Worm (Caenorhabditis elegans) whole organism, midembryonic: Measurements from ENCODE around the gene npp-8.

ENCODE experiments used
- cog-1 ChIP-seq: sonication (generic microtip); optimal IDR thresholded peaks from 2 replicates; lab custom pipeline; 2016; ENCODE audit warnings: missing genetic modification characterization, missing compliant biosample characterization
- flt-1 ChIP-seq: fragments of 200-800 bp; sonication (Bioruptor generic); IDR thresholded peaks from 2 replicates; pipeline ENCODE4 v1.3.6; 2022; ENCODE audit warnings: missing genetic modification characterization, missing compliant biosample characterization
- ref-1 ChIP-seq: fragments of 200-800 bp; sonication (Bioruptor generic); conservative IDR thresholded peaks from 2 replicates; pipeline ENCODE4 v1.3.6; 2022; ENCODE audit warnings: missing genetic modification reagents, missing genetic modification characterization, missing compliant biosample characterization
- ztf-29 ChIP-seq: fragments of 200-800 bp; sonication (Bioruptor generic); IDR thresholded peaks from 2 replicates; pipeline ENCODE4 v1.3.6; 2022; ENCODE audit warnings: missing genetic modification reagents, missing genetic modification characterization, missing compliant biosample characterization

ce11 chrIV:1602936-1603457 lies 7.4 kb upstream of the npp-8 start:
- TF ChIP-seq ztf-29 (GFP tag; lab: Robert Waterston, UW), result no peak
- TF ChIP-seq flt-1 (GFP tag; lab: Robert Waterston, UW), result no peak
- no peak for TF ChIP-seq ref-1
- TF ChIP-seq cog-1 (tag; lab: Kevin White, UChicago), result no peak
